Fruit fly (Drosophila melanogaster): ENCODE results near the gene Proc.

DNA sequence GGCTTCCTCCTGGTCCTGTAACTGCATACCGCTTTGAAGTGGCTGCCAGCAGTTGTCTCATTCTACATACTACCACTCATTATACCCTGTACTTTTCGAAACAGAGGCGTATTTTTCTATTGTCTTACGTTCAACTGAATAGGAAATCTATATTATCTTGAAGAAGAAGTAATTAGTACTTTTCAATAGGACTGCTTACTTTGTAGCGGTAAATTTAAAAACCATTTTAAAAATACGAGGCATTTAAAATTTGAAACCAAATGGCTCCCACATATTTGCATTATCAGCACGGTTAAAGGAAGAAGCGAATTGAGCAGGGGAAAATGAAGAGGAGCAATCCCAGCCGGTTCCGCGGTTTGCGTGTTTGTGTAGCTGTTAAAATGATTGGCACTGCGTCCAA is 26.0 kb upstream of the Proc start:
- TF ChIP-seq pan (optimal IDR thresholded peaks at IDR 0.05) (no peak), psq (optimal IDR thresholded peaks at IDR 0.05) (no peak), usp (GFP tag; optimal IDR thresholded peaks at IDR 0.05) (no peak), CG8478 (optimal IDR thresholded peaks at IDR 0.05) (no peak), EcR (GFP tag; optimal IDR thresholded peaks at IDR 0.05) (no peak), Dll (optimal IDR thresholded peaks at IDR 0.05) (no peak)

All from whole organism.